Fruit fly (Drosophila melanogaster): ENCODE data around the gene CG45079.
A peak's percentile ranks its signal among the peaks of the same experiment; 100 is the strongest.

DNA sequence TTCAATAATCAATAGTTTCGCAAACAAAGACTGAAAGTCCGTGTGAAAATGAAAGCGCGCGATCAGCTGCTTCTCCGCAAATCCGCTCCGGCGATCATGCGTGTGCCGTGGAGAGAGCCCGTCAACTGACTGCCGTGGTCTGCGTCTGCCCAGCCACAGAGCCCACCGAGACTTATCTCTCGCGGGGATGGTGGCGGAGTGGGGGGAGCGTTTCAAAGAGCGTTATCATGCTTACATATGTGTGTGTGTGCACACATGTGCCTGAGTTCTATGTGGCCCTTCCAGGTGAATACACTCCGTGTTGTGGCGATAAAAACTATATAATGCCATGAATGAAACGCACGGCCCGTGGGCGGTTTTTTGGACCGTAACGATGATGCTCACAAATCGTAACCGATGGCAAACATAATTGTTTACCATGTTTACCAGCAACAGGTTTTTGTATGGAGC lies 46.3 kb upstream of the CG45079 start:
- TF ChIP-seq Clk (GFP tag; optimal IDR thresholded peaks at IDR 0.05) (no peak), Mnt (GFP tag; optimal IDR thresholded peaks at IDR 0.05) (peak; percentile 89), CG12768 (GFP tag; optimal IDR thresholded peaks at IDR 0.05) (peak; percentile 7), CG33017 (tag; optimal IDR thresholded peaks at IDR 0.05) (no peak), CG5204 (GFP tag; optimal IDR thresholded peaks at IDR 0.05) (no peak), cnc (optimal IDR thresholded peaks at IDR 0.05) (peak; percentile 75 to 96)

Measured in whole organism, adult.